Fruit fly (Drosophila melanogaster) whole organism: ENCODE measurements around the gene Ms.

Experiments
- CG8478 ChIP-seq: fragments of >200 bp; optimal IDR thresholded peaks from 2 replicates; lab custom pipeline; 2018; ENCODE audit warnings: inconsistent platforms
- Dll ChIP-seq: fragments of >200 bp; optimal IDR thresholded peaks from 2 replicates; lab custom pipeline; 2017
- EcR ChIP-seq, 2 experiments: fragments of >200 bp; optimal IDR thresholded peaks; 2 replicates each; lab custom pipeline; 2017; ENCODE audit warnings: missing biosample characterization in 2 of 2, missing genetic modification characterization in 2 of 2, missing genetic modification reagents in 2 of 2
- psq ChIP-seq: fragments of >200 bp; optimal IDR thresholded peaks from 2 replicates; lab custom pipeline; 2017
- usp ChIP-seq: fragments of >200 bp; optimal IDR thresholded peaks from 2 replicates; lab custom pipeline; 2017; ENCODE audit warnings: missing biosample characterization, missing genetic modification characterization, mixed read lengths

dm6 chr3R:24367120-24367519, 25.8 kb downstream of the Ms start, which contains the start of gene CG42811:
- no peak for TF ChIP-seq psq (lab: Kevin White, UChicago)
- TF ChIP-seq Dll (lab: Kevin White, UChicago) = no peak
- no peak for TF ChIP-seq usp
- TF ChIP-seq EcR (GFP tag; optimal IDR thresholded peaks at IDR 0.05; lab: Kevin White, UChicago) = no peak
- TF ChIP-seq CG8478 (lab: Kevin White, UChicago) = no peak
